Worm (Caenorhabditis elegans): ENCODE results near the gene F08D12.3.

Gene F08D12.3

ce11 chrII:2802804-2803586, 23.6 kb downstream of the F08D12.3 start:
- TF ChIP-seq tbx-11 (GFP tag; IDR thresholded peaks at IDR 0.05) (no peak), scrt-1 (GFP tag; IDR thresholded peaks at IDR 0.05) (no peak), tbx-37 (GFP tag; conservative IDR thresholded peaks at IDR 0.05) (no peak)

- no peak for TF ChIP-seq tbx-11 (GFP tag; IDR thresholded peaks at IDR 0.05)
- TF ChIP-seq sea-1 (GFP tag; conservative IDR thresholded peaks at IDR 0.05), result no peak
- TF ChIP-seq ets-7 (tag; optimal IDR thresholded peaks at IDR 0.05), result no peak
- no peak for TF ChIP-seq tra-4 (tag; optimal IDR thresholded peaks at IDR 0.05)
- no peak for TF ChIP-seq scrt-1 (GFP tag; IDR thresholded peaks at IDR 0.05)
- TF ChIP-seq aly-1 (tag; optimal IDR thresholded peaks at IDR 0.05), result no peak
- no peak for TF ChIP-seq flt-1 (GFP tag; IDR thresholded peaks at IDR 0.05)
- no peak for TF ChIP-seq pes-1 (GFP tag; IDR thresholded peaks at IDR 0.05)
- no peak for TF ChIP-seq tbx-37 (GFP tag; conservative IDR thresholded peaks at IDR 0.05)
- no peak for TF ChIP-seq ceh-13 (GFP tag; optimal IDR thresholded peaks at IDR 0.05)
- no peak for TF ChIP-seq F13C5.2 (tag; optimal IDR thresholded peaks at IDR 0.05)
- no peak for TF ChIP-seq ama-1 (optimal IDR thresholded peaks at IDR 0.05)
- no peak for TF ChIP-seq hmbx-1 (tag; optimal IDR thresholded peaks at IDR 0.05)
- no peak for TF ChIP-seq hmg-4 (GFP tag; optimal IDR thresholded peaks at IDR 0.05)
- no peak for TF ChIP-seq B0310.2 (tag; optimal IDR thresholded peaks at IDR 0.05)
These were observed 24.9 kb downstream of the F08D12.3 start for ce11 chrII:2804245-2804644.

DNA sequence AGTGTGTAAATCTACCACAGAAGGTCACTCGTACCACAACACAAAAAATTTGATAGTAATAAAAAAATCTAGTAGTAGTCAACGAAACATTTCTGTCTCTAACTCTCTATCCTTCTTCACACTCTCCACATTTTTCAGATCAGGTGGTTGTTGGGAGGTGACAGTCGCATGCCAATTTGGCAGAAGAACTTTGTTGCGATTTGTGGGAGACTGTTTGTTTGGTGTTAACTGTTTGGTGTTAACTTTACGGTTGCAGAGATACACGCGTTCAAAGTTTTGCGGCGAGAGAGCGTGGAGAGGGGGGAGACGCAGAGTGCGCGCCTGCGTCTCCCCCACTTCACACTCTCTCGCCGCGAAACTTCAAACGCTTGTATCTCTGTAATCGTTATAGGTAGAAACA, 25.6 kb downstream of the F08D12.3 start:
- TF ChIP-seq scrt-1 (GFP tag; IDR thresholded peaks at IDR 0.05) (no peak), aly-1 (tag; optimal IDR thresholded peaks at IDR 0.05) (no peak), B0310.2 (tag; optimal IDR thresholded peaks at IDR 0.05) (no peak), tbx-11 (GFP tag; IDR thresholded peaks at IDR 0.05) (no peak), ceh-36 (tag; optimal IDR thresholded peaks at IDR 0.05) (no peak), F13C5.2 (tag; optimal IDR thresholded peaks at IDR 0.05) (no peak), tbx-37 (GFP tag; conservative IDR thresholded peaks at IDR 0.05) (no peak), hmg-4 (GFP tag; optimal IDR thresholded peaks at IDR 0.05) (no peak), flt-1 (GFP tag; IDR thresholded peaks at IDR 0.05) (no peak), hmbx-1 (tag; optimal IDR thresholded peaks at IDR 0.05) (no peak), pes-1 (GFP tag; IDR thresholded peaks at IDR 0.05) (no peak), tra-4 (tag; optimal IDR thresholded peaks at IDR 0.05) (no peak), sea-1 (GFP tag; conservative IDR thresholded peaks at IDR 0.05) (no peak), ama-1 (optimal IDR thresholded peaks at IDR 0.05) (no peak), ceh-13 (GFP tag; optimal IDR thresholded peaks at IDR 0.05) (no peak), ets-7 (tag; optimal IDR thresholded peaks at IDR 0.05) (no peak), hnd-1 (tag; optimal IDR thresholded peaks at IDR 0.05) (no peak)

- TF ChIP-seq ceh-13 (GFP tag; optimal IDR thresholded peaks at IDR 0.05), result no peak
- no peak for TF ChIP-seq B0310.2 (tag; optimal IDR thresholded peaks at IDR 0.05)
- TF ChIP-seq hmbx-1 (tag; optimal IDR thresholded peaks at IDR 0.05), result no peak
- no peak for TF ChIP-seq ama-1 (optimal IDR thresholded peaks at IDR 0.05)
- TF ChIP-seq tbx-11 (GFP tag; IDR thresholded peaks at IDR 0.05), result no peak
- TF ChIP-seq ceh-36 (tag; optimal IDR thresholded peaks at IDR 0.05), result no peak
- no peak for TF ChIP-seq aly-1 (tag; optimal IDR thresholded peaks at IDR 0.05)
- no peak for TF ChIP-seq ets-7 (tag; optimal IDR thresholded peaks at IDR 0.05)
- no peak for TF ChIP-seq hmg-4 (GFP tag; optimal IDR thresholded peaks at IDR 0.05)
- TF ChIP-seq F13C5.2 (tag; optimal IDR thresholded peaks at IDR 0.05), result no peak
- TF ChIP-seq hnd-1 (tag; optimal IDR thresholded peaks at IDR 0.05), result no peak
- no peak for TF ChIP-seq tra-4 (tag; optimal IDR thresholded peaks at IDR 0.05)
- no peak for TF ChIP-seq pes-1 (GFP tag; IDR thresholded peaks at IDR 0.05)
- TF ChIP-seq sea-1 (GFP tag; conservative IDR thresholded peaks at IDR 0.05), result no peak
- TF ChIP-seq flt-1 (GFP tag; IDR thresholded peaks at IDR 0.05), result no peak
These were observed 26.2 kb downstream of the F08D12.3 start for ce11 chrII:2805566-2805965.

ce11 chrII:2807674-2808206, 28.4 kb downstream of the F08D12.3 start, which contains the start of gene K12H6.12:
Gene K12H6.12, plus strand, starts transcription at chrII:2808156.
- TF ChIP-seq tbx-11 (GFP tag; IDR thresholded peaks at IDR 0.05), result no peak

- TF ChIP-seq flt-1 (GFP tag; IDR thresholded peaks at IDR 0.05) (no peak), ceh-13 (GFP tag; optimal IDR thresholded peaks at IDR 0.05) (no peak), ets-7 (tag; optimal IDR thresholded peaks at IDR 0.05) (no peak), pes-1 (GFP tag; IDR thresholded peaks at IDR 0.05) (no peak), ceh-36 (tag; optimal IDR thresholded peaks at IDR 0.05) (no peak), hmbx-1 (tag; optimal IDR thresholded peaks at IDR 0.05) (no peak), tra-4 (tag; optimal IDR thresholded peaks at IDR 0.05) (no peak), B0310.2 (tag; optimal IDR thresholded peaks at IDR 0.05) (no peak), aly-1 (tag; optimal IDR thresholded peaks at IDR 0.05) (no peak), tbx-11 (GFP tag; IDR thresholded peaks at IDR 0.05) (no peak), sea-1 (GFP tag; conservative IDR thresholded peaks at IDR 0.05) (no peak), F13C5.2 (tag; optimal IDR thresholded peaks at IDR 0.05) (no peak), hmg-4 (GFP tag; optimal IDR thresholded peaks at IDR 0.05) (no peak), ama-1 (optimal IDR thresholded peaks at IDR 0.05) (no peak), tbx-37 (GFP tag; conservative IDR thresholded peaks at IDR 0.05) (no peak), hnd-1 (tag; optimal IDR thresholded peaks at IDR 0.05) (no peak), scrt-1 (GFP tag; IDR thresholded peaks at IDR 0.05) (no peak)
These were observed 35.7 kb downstream of the F08D12.3 start for ce11 chrII:2815017-2815416.

- TF ChIP-seq tbx-37 (GFP tag; conservative IDR thresholded peaks at IDR 0.05) (no peak), hmbx-1 (tag; optimal IDR thresholded peaks at IDR 0.05) (no peak), F13C5.2 (tag; optimal IDR thresholded peaks at IDR 0.05) (no peak), hnd-1 (tag; optimal IDR thresholded peaks at IDR 0.05) (no peak), pes-1 (GFP tag; IDR thresholded peaks at IDR 0.05) (no peak), ceh-13 (GFP tag; optimal IDR thresholded peaks at IDR 0.05) (no peak), ceh-36 (tag; optimal IDR thresholded peaks at IDR 0.05) (no peak), scrt-1 (GFP tag; IDR thresholded peaks at IDR 0.05) (no peak), aly-1 (tag; optimal IDR thresholded peaks at IDR 0.05) (no peak), ama-1 (optimal IDR thresholded peaks at IDR 0.05) (no peak), hmg-4 (GFP tag; optimal IDR thresholded peaks at IDR 0.05) (no peak), tbx-11 (GFP tag; IDR thresholded peaks at IDR 0.05) (no peak), sea-1 (GFP tag; conservative IDR thresholded peaks at IDR 0.05) (no peak), ets-7 (tag; optimal IDR thresholded peaks at IDR 0.05) (no peak), flt-1 (GFP tag; IDR thresholded peaks at IDR 0.05) (no peak), B0310.2 (tag; optimal IDR thresholded peaks at IDR 0.05) (no peak), tra-4 (tag; optimal IDR thresholded peaks at IDR 0.05) (no peak)
These were observed 36.1 kb downstream of the F08D12.3 start, which contains the start of gene K12H6.2 for ce11 chrII:2815444-2815843. Gene K12H6.2, minus strand, starts transcription at chrII:2815544.
